Fruit fly (Drosophila melanogaster) whole organism, prepupa: ENCODE results near the gene CG4743.

Source experiments
- dac ChIP-seq: fragments of 200-800 bp; sonication (Bioruptor generic); optimal IDR thresholded peaks from 2 replicates; lab custom pipeline; 2017; ENCODE audit warnings: missing biosample characterization, mild to moderate bottlenecking, missing genetic modification characterization
- vri ChIP-seq: fragments of 200-800 bp; sonication (Bioruptor generic); optimal IDR thresholded peaks from 3 replicates; lab custom pipeline; 2016; ENCODE audit warnings: missing biosample characterization, mild to moderate bottlenecking, missing genetic modification characterization

dm6 chr3R:25638961-25639360, 41.4 kb downstream of the CG4743 start:
- TF ChIP-seq dac (GFP tag; lab: Kevin White, UChicago) = no peak
- TF ChIP-seq vri (GFP tag; lab: Kevin White, UChicago) = peak; percentile 62
